Fruit fly (Drosophila melanogaster): ENCODE results near the gene eff.
A peak's percentile ranks its signal among the peaks of the same experiment; 100 is the strongest.

The eff gene

dm6 chr3R:14741192-14741915, at the start of gene eff, which contains the start of gene jvl:
TSS of gene eff (minus strand) at chr3R:14741319.
TSS of gene jvl (plus strand) at chr3R:14741582.
- TF ChIP-seq unpg (GFP tag; optimal IDR thresholded peaks at IDR 0.05) (no peak), stwl (tag; optimal IDR thresholded peaks at IDR 0.05) (peak; percentile 64), E2f2 (GFP tag; IDR thresholded peaks at IDR 0.05) (peak; percentile 61; the same call in 1 of the 2 replicates), prd (optimal IDR thresholded peaks at IDR 0.05) (no peak), prd (GFP tag; IDR thresholded peaks at IDR 0.05) (peak; percentile 30; the same call in 1 of the 3 replicates), NK7.1 (GFP tag; optimal IDR thresholded peaks at IDR 0.05) (no peak), Optix (GFP tag; IDR thresholded peaks at IDR 0.05) (no peak), vvl (GFP tag; IDR thresholded peaks at IDR 0.05) (peak; percentile 68), slbo (GFP tag; IDR thresholded peaks at IDR 0.05) (peak; percentile 76), bowl (GFP tag; IDR thresholded peaks at IDR 0.05) (no peak), Dbx (GFP tag; IDR thresholded peaks at IDR 0.05) (peak; percentile 67), sna (GFP tag; IDR thresholded peaks at IDR 0.05; ENCODE audit: partially characterized antibody) (peak; percentile 99), CG18476 (GFP tag; optimal IDR thresholded peaks at IDR 0.05) (peak; percentile 23), pzg (GFP tag; optimal IDR thresholded peaks at IDR 0.05) (peak; percentile 62), NC2β (GFP tag; optimal IDR thresholded peaks at IDR 0.05) (peak; percentile 34), Meics (GFP tag; optimal IDR thresholded peaks at IDR 0.05) (no peak), zf30C (GFP tag; optimal IDR thresholded peaks at IDR 0.05) (no peak), dmrt99B (tag; optimal IDR thresholded peaks at IDR 0.05) (no peak), Bteb2 (GFP tag; optimal IDR thresholded peaks at IDR 0.05) (peak; percentile 56), eyg (GFP tag; optimal IDR thresholded peaks at IDR 0.05) (no peak), sisA (GFP tag; IDR thresholded peaks at IDR 0.05) (peak; percentile 44), hb (GFP tag; IDR thresholded peaks at IDR 0.05; ENCODE audit: partially characterized antibody) (peak; percentile 95), Ets97D (GFP tag; optimal IDR thresholded peaks at IDR 0.05) (peak; percentile 40), Pdp1 (GFP tag; optimal IDR thresholded peaks at IDR 0.05) (peak in 1 of 2 experiments; percentile 52), CG12071 (GFP tag; optimal IDR thresholded peaks at IDR 0.05) (no peak), Lhr (GFP tag; optimal IDR thresholded peaks at IDR 0.05) (peak; percentile 33), CG34224 (GFP tag; IDR thresholded peaks at IDR 0.05; ENCODE audit: partially characterized antibody) (peak; percentile 96), Fer1 (GFP tag; optimal IDR thresholded peaks at IDR 0.05) (no peak), Rx (GFP tag; IDR thresholded peaks at IDR 0.05) (peak; percentile 39), gem (tag; optimal IDR thresholded peaks at IDR 0.05) (peak; percentile 54), CG15073 (GFP tag; optimal IDR thresholded peaks at IDR 0.05) (no peak), bsh (GFP tag; optimal IDR thresholded peaks at IDR 0.05) (peak in 1 of 2 experiments; percentile 24), bbx (GFP tag; IDR thresholded peaks at IDR 0.05; ENCODE audit: partially characterized antibody) (peak; percentile 93), phol (tag; optimal IDR thresholded peaks at IDR 0.05) (peak; percentile 21), Asciz (GFP tag; optimal IDR thresholded peaks at IDR 0.05) (no peak), ems (GFP tag; optimal IDR thresholded peaks at IDR 0.05) (peak; percentile 25), hbn (GFP tag; IDR thresholded peaks at IDR 0.05; ENCODE audit: partially characterized antibody) (peak; percentile 96), trem (tag; optimal IDR thresholded peaks at IDR 0.05) (peak; percentile 43), CG4617 (GFP tag; optimal IDR thresholded peaks at IDR 0.05; ENCODE audit: borderline replicate concordance) (peak; percentile 83), Hmx (GFP tag; optimal IDR thresholded peaks at IDR 0.05) (peak; percentile 36), CG6854 (GFP tag; optimal IDR thresholded peaks at IDR 0.05) (no peak), CG1602 (GFP tag; optimal IDR thresholded peaks at IDR 0.05) (peak; percentile 6), Side (GFP tag; optimal IDR thresholded peaks at IDR 0.05) (no peak), CG32772 (GFP tag; IDR thresholded peaks at IDR 0.05) (no peak), so (GFP tag; IDR thresholded peaks at IDR 0.05) (no peak), Ptx1 (GFP tag; IDR thresholded peaks at IDR 0.05) (peak; percentile 69), tio (GFP tag; optimal IDR thresholded peaks at IDR 0.05) (peak; percentile 31), fd96Cb (tag; optimal IDR thresholded peaks at IDR 0.05) (no peak), Atf3 (GFP tag; optimal IDR thresholded peaks at IDR 0.05) (peak; percentile 30)

Data from whole organism, embryonic.